Worm (Caenorhabditis elegans): ENCODE data around the gene K02D3.2.

DNA sequence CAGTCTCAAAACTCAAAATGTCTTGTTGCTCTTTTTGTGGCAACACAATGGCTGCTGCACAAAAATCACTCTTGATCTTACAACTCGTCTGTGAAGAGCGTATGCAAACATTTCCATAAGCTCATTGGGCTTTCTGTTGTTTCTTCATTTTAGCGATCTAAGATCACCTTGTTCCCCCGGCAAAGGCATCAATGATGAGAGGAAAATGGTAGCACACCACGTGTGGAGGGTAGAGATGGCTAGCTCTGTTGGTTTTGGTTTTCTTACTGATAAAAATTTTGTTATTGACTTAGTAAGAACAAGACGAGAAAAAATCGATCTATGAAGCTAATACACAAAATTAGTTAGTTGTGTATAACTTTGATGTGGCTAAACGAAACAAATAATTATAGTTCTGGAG lies 36.2 kb upstream of the K02D3.2 start:
- TF ChIP-seq F52B5.7 (tag; optimal IDR thresholded peaks at IDR 0.05) (no peak), unc-62 (GFP tag; optimal IDR thresholded peaks at IDR 0.05) (no peak), bed-2 (GFP tag; IDR thresholded peaks at IDR 0.05) (no peak), snpc-4 (GFP tag; optimal IDR thresholded peaks at IDR 0.05) (no peak), snpc-4 (tag; optimal IDR thresholded peaks at IDR 0.05) (no peak), efl-1 (GFP tag; optimal IDR thresholded peaks at IDR 0.05) (no peak), madf-3 (GFP tag; IDR thresholded peaks at IDR 0.05) (no peak), ztf-6 (GFP tag; IDR thresholded peaks at IDR 0.05) (no peak)

Data from whole organism, young adult.